Fruit fly (Drosophila melanogaster): ENCODE data around the gene CG31496.

DNA sequence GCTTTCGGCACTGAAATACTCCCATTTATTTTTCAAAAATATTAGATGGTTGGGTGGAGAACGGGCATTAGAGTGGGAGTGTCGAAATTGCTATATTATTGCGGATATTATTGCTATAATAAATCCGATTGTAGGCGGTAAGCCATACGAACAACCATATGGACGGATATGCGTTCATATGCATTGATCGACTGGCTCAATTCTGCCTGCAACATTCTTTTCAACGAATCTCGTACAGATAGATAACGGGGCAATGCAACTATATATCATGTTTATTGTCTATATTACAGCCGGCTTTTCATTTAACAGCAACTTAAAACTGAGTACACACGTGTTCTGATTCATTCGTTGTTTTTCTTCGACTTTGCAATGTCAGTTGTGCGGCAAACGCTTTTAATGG, 46.2 kb downstream of the CG31496 start, which contains the start of gene CG42650:
- TF ChIP-seq CG11504 (tag; optimal IDR thresholded peaks at IDR 0.05) (no peak), cad (GFP tag; optimal IDR thresholded peaks at IDR 0.05) (no peak), Sox102F (GFP tag; optimal IDR thresholded peaks at IDR 0.05) (no peak), btn (GFP tag; optimal IDR thresholded peaks at IDR 0.05) (no peak), pan (optimal IDR thresholded peaks at IDR 0.05) (no peak), pan (GFP tag; optimal IDR thresholded peaks at IDR 0.05 in 1 of 2, IDR thresholded peaks at IDR 0.05 in 1 of 2) (no peak), psq (GFP tag; optimal IDR thresholded peaks at IDR 0.05) (no peak), CTCF (GFP tag; optimal IDR thresholded peaks at IDR 0.05) (no peak), CG5180 (GFP tag; optimal IDR thresholded peaks at IDR 0.05) (no peak), peb (GFP tag; IDR thresholded peaks at IDR 0.05) (no peak), Gsc (GFP tag; IDR thresholded peaks at IDR 0.05) (no peak), CG31388 (GFP tag; optimal IDR thresholded peaks at IDR 0.05) (no peak)
